Fruit fly (Drosophila melanogaster) whole organism, embryonic: ENCODE measurements around the gene CG10252.

Experiments
- Abd-B ChIP-seq: fragments of 200-800 bp; sonication (Bioruptor generic); optimal IDR thresholded peaks from 2 replicates; lab custom pipeline; 2018; ENCODE audit warnings: missing biosample characterization, mild to moderate bottlenecking, missing genetic modification characterization, moderate library complexity
- Bteb2 ChIP-seq: fragments of 200-800 bp; sonication (Bioruptor generic); optimal IDR thresholded peaks from 2 replicates; lab custom pipeline; 2016; ENCODE audit warnings: missing biosample characterization, missing genetic modification characterization
- CG11560 ChIP-seq: fragments of 200-800 bp; sonication (Bioruptor generic); IDR thresholded peaks from 3 replicates; pipeline ENCODE4 v1.3.6; 2022; ENCODE audit warnings: missing biosample characterization, missing genetic modification characterization
- CG12744 ChIP-seq: fragments of 200-800 bp; sonication (Bioruptor generic); optimal IDR thresholded peaks from 2 replicates; lab custom pipeline; 2016; ENCODE audit warnings: missing biosample characterization, missing genetic modification characterization
- CG12942 ChIP-seq: fragments of 200-800 bp; sonication (Bioruptor generic); optimal IDR thresholded peaks from 3 replicates; lab custom pipeline; 2016; ENCODE audit warnings: missing biosample characterization, missing genetic modification characterization
- CG14965 ChIP-seq: fragments of 200-800 bp; sonication (Bioruptor generic); optimal IDR thresholded peaks from 2 replicates; lab custom pipeline; 2016; ENCODE audit warnings: missing biosample characterization, missing genetic modification characterization, borderline replicate concordance
- CG15696 ChIP-seq: fragments of 200-800 bp; sonication (Bioruptor generic); optimal IDR thresholded peaks from 2 replicates; lab custom pipeline; 2019; ENCODE audit warnings: missing biosample characterization, mild to moderate bottlenecking, missing genetic modification characterization, moderate library complexity
- CG1603 ChIP-seq: fragments of 200-800 bp; sonication (Bioruptor generic); optimal IDR thresholded peaks from 2 replicates; lab custom pipeline; 2019; ENCODE audit warnings: missing biosample characterization, mild to moderate bottlenecking, missing genetic modification characterization, moderate library complexity
- CG16863 ChIP-seq: fragments of 200-800 bp; sonication (Bioruptor generic); optimal IDR thresholded peaks from 3 replicates; lab custom pipeline; 2016; ENCODE audit warnings: missing biosample characterization, missing genetic modification characterization
- CG17385 ChIP-seq: fragments of 200-800 bp; sonication (Bioruptor generic); optimal IDR thresholded peaks from 3 replicates; lab custom pipeline; 2018; ENCODE audit warnings: missing biosample characterization, mild to moderate bottlenecking, missing genetic modification characterization
- CG17612 ChIP-seq: fragments of 200-800 bp; sonication (Bioruptor generic); IDR thresholded peaks from 2 replicates; pipeline ENCODE4 v1.3.6; 2022; ENCODE audit warnings: missing biosample characterization, missing genetic modification characterization
- CG34224 ChIP-seq: fragments of 200-800 bp; sonication (Bioruptor generic); IDR thresholded peaks from 3 replicates; pipeline ENCODE4 v1.3.6; 2022; ENCODE audit warnings: missing biosample characterization, missing genetic modification characterization; ENCODE audit not compliant: partially characterized antibody
- CG42726 ChIP-seq: fragments of 200-800 bp; sonication (Bioruptor generic); IDR thresholded peaks from 2 replicates; pipeline ENCODE4 v1.3.6; 2022; ENCODE audit warnings: missing biosample characterization, missing genetic modification characterization; ENCODE audit not compliant: partially characterized antibody
- CG4820 ChIP-seq: fragments of 200-800 bp; sonication (Bioruptor generic); optimal IDR thresholded peaks from 3 replicates; lab custom pipeline; 2016; ENCODE audit warnings: missing biosample characterization, missing genetic modification characterization
- CG6791 ChIP-seq: fragments of 200-800 bp; sonication (Bioruptor generic); IDR thresholded peaks from 3 replicates; pipeline ENCODE4 v1.3.6; 2022; ENCODE audit warnings: missing biosample characterization, missing genetic modification characterization; ENCODE audit not compliant: partially characterized antibody
- CG7786 ChIP-seq: fragments of 200-800 bp; sonication (Bioruptor generic); optimal IDR thresholded peaks from 2 replicates; lab custom pipeline; 2016; ENCODE audit warnings: missing biosample characterization, missing genetic modification characterization
- CG9797 ChIP-seq: fragments of 200-800 bp; sonication (Bioruptor generic); optimal IDR thresholded peaks from 3 replicates; lab custom pipeline; 2018; ENCODE audit warnings: missing biosample characterization, mild to moderate bottlenecking, missing genetic modification characterization
- CG9817 ChIP-seq: fragments of 200-800 bp; sonication (Bioruptor generic); optimal IDR thresholded peaks from 2 replicates; lab custom pipeline; 2018; ENCODE audit warnings: missing biosample characterization, mild to moderate bottlenecking, missing genetic modification characterization, moderate library complexity
- CTCF ChIP-seq: fragments of 200-800 bp; sonication (Bioruptor generic); optimal IDR thresholded peaks from 2 replicates; lab custom pipeline; 2017; ENCODE audit warnings: missing biosample characterization, mild to moderate bottlenecking, missing genetic modification characterization, moderate library complexity
- CkIIα-i1 ChIP-seq: fragments of 200-800 bp; sonication (Bioruptor generic); IDR thresholded peaks from 2 replicates; pipeline ENCODE4 v1.3.6; 2022; ENCODE audit warnings: missing biosample characterization, missing genetic modification characterization
- D ChIP-seq, 2 experiments: fragments of 200-800 bp in 1 of 2; fragments of >200 bp in 1 of 2; sonication (Bioruptor generic) in 1 of 2; optimal IDR thresholded peaks; 2 replicates in 1 of 2; 3 replicates in 1 of 2; lab custom pipeline; 2017; ENCODE audit warnings: mild to moderate bottlenecking in 1 of 2, missing biosample characterization in 1 of 2, missing genetic modification characterization in 1 of 2, missing genetic modification reagents in 1 of 2
- Deaf1 ChIP-seq: fragments of 200-800 bp; optimal IDR thresholded peaks from 3 replicates; lab custom pipeline; 2019; ENCODE audit warnings: missing biosample characterization, mild to moderate bottlenecking, missing genetic modification characterization, moderate library complexity
- Elba2 ChIP-seq: fragments of 200-800 bp; sonication (Bioruptor generic); optimal IDR thresholded peaks from 3 replicates; lab custom pipeline; 2016; ENCODE audit warnings: missing biosample characterization, missing genetic modification characterization
- Gsc ChIP-seq: fragments of 200-800 bp; sonication (Bioruptor generic); IDR thresholded peaks from 2 replicates; pipeline ENCODE4 v1.3.6; 2022; ENCODE audit warnings: missing biosample characterization, missing genetic modification characterization
- Hey ChIP-seq: fragments of 200-800 bp; sonication (Bioruptor generic); optimal IDR thresholded peaks from 3 replicates; lab custom pipeline; 2018; ENCODE audit warnings: missing biosample characterization, mild to moderate bottlenecking, missing genetic modification characterization
- Lim3 ChIP-seq: fragments of 200-800 bp; sonication (Bioruptor generic); IDR thresholded peaks from 2 replicates; pipeline ENCODE4 v1.3.6; 2022; ENCODE audit warnings: missing biosample characterization, missing genetic modification characterization
- MBD-R2 ChIP-seq: fragments of 200-800 bp; sonication (Bioruptor generic); IDR thresholded peaks from 2 replicates; pipeline ENCODE4 v1.3.6; 2022; ENCODE audit warnings: missing biosample characterization, missing genetic modification characterization
- MESR4 ChIP-seq: fragments of 200-800 bp; sonication (Bioruptor generic); optimal IDR thresholded peaks from 2 replicates; lab custom pipeline; 2018; ENCODE audit warnings: missing biosample characterization, mild to moderate bottlenecking, missing genetic modification characterization, moderate library complexity
- Med ChIP-seq: fragments of 200-800 bp; sonication (Bioruptor generic); peaks from one replicate; lab custom pipeline; 2016; ENCODE audit warnings: missing biosample characterization, missing genetic modification characterization, mild to moderate bottlenecking, inconsistent platforms, moderate library complexity
- NC2α ChIP-seq: fragments of 200-800 bp; sonication (Bioruptor generic); optimal IDR thresholded peaks from 2 replicates; lab custom pipeline; 2016; ENCODE audit warnings: missing biosample characterization, missing genetic modification characterization
- NFAT ChIP-seq: fragments of 200-800 bp; sonication (Bioruptor generic); IDR thresholded peaks from 2 replicates; pipeline ENCODE4 v1.3.6; 2022; ENCODE audit warnings: missing biosample characterization, missing genetic modification characterization
- Oaz ChIP-seq: fragments of 200-800 bp; sonication (Bioruptor generic); IDR thresholded peaks from 2 replicates; pipeline ENCODE4 v1.3.6; 2022; ENCODE audit warnings: missing biosample characterization, missing genetic modification characterization
- Scr ChIP-seq: fragments of 200-800 bp; sonication (Bioruptor generic); IDR thresholded peaks from 2 replicates; pipeline ENCODE4 v1.3.6; 2022; ENCODE audit warnings: missing biosample characterization, missing genetic modification characterization; ENCODE audit not compliant: partially characterized antibody
- Ssrp ChIP-seq: fragments of 200-800 bp; sonication (Bioruptor generic); optimal IDR thresholded peaks from 2 replicates; lab custom pipeline; 2018; ENCODE audit warnings: missing biosample characterization, mild to moderate bottlenecking, missing genetic modification characterization, moderate library complexity
- Xbp1 ChIP-seq: fragments of 200-800 bp; sonication (Bioruptor generic); optimal IDR thresholded peaks from 3 replicates; lab custom pipeline; 2016; ENCODE audit warnings: missing biosample characterization, mild to moderate bottlenecking, missing genetic modification characterization
- btn ChIP-seq: fragments of 200-800 bp; sonication (Bioruptor generic); optimal IDR thresholded peaks from 2 replicates; lab custom pipeline; 2016; ENCODE audit warnings: missing biosample characterization, missing genetic modification characterization
- chif ChIP-seq, 2 experiments: fragments of 200-800 bp; sonication (Bioruptor generic); optimal IDR thresholded peaks; 3 replicates each; lab custom pipeline; 2016; ENCODE audit warnings: missing biosample characterization in 2 of 2, missing genetic modification characterization in 2 of 2
- dati ChIP-seq: fragments of 200-800 bp; sonication (Bioruptor generic); IDR thresholded peaks from 2 replicates; pipeline ENCODE4 v1.3.6; 2022; ENCODE audit warnings: missing biosample characterization, missing genetic modification characterization
- disco-r ChIP-seq: fragments of 200-800 bp; sonication (Bioruptor generic); optimal IDR thresholded peaks from 2 replicates; lab custom pipeline; 2016; ENCODE audit warnings: missing biosample characterization, missing genetic modification characterization
- gcm ChIP-seq: fragments of 200-800 bp; sonication (Bioruptor generic); optimal IDR thresholded peaks from 2 replicates; lab custom pipeline; 2019; ENCODE audit warnings: missing biosample characterization, mild to moderate bottlenecking, missing genetic modification characterization, moderate library complexity
- gt ChIP-seq: fragments of 200-800 bp; sonication (Bioruptor generic); IDR thresholded peaks from 2 replicates; pipeline ENCODE4 v1.3.6; 2022; ENCODE audit warnings: missing biosample characterization, missing genetic modification characterization
- jing ChIP-seq: fragments of 200-800 bp; sonication (Bioruptor generic); optimal IDR thresholded peaks from 2 replicates; lab custom pipeline; 2018; ENCODE audit warnings: missing biosample characterization, mild to moderate bottlenecking, missing genetic modification characterization
- klu ChIP-seq: fragments of 200-800 bp; sonication (Bioruptor generic); IDR thresholded peaks from 2 replicates; pipeline ENCODE4 v1.3.6; 2022; ENCODE audit warnings: missing biosample characterization, missing genetic modification characterization
- lov ChIP-seq, 2 experiments: fragments of 200-800 bp in 1 of 2; fragments of >200 bp in 1 of 2; sonication (Bioruptor generic) in 1 of 2; IDR thresholded peaks in 1 of 2; optimal IDR thresholded peaks in 1 of 2; 2 replicates in 1 of 2; 3 replicates in 1 of 2; pipeline versions ENCODE4 v1.3.6 to Lab custom; 2017 to 2022; ENCODE audit warnings: missing biosample characterization in 1 of 2, missing genetic modification characterization in 1 of 2
- pho ChIP-seq: fragments of 200-800 bp; sonication (Bioruptor generic); optimal IDR thresholded peaks from 2 replicates; lab custom pipeline; 2016; ENCODE audit warnings: missing biosample characterization, missing genetic modification characterization
- sens ChIP-seq: fragments of 200-800 bp; sonication (Bioruptor generic); peaks from one replicate; lab custom pipeline; 2016; ENCODE audit warnings: missing biosample characterization, missing genetic modification characterization
- sob ChIP-seq: fragments of 200-800 bp; sonication (Bioruptor generic); IDR thresholded peaks from 2 replicates; pipeline ENCODE4 v1.3.6; 2022; ENCODE audit warnings: missing biosample characterization, missing genetic modification characterization
- tx ChIP-seq: fragments of 200-800 bp; sonication (Bioruptor generic); optimal IDR thresholded peaks from 2 replicates; lab custom pipeline; 2016; ENCODE audit warnings: missing biosample characterization, missing genetic modification characterization
- zen2 ChIP-seq: fragments of 200-800 bp; sonication (Bioruptor generic); IDR thresholded peaks from 3 replicates; pipeline ENCODE4 v1.3.6; 2022; ENCODE audit warnings: missing biosample characterization, missing genetic modification characterization; ENCODE audit not compliant: partially characterized antibody

The CG10252 gene

dm6 chr3R:23722680-23723372 is 26.8 kb upstream of the CG10252 start, which contains the start of gene CG10365 (continued):
- TF ChIP-seq D (optimal IDR thresholded peaks at IDR 0.05; lab: Kevin White, UChicago) (no peak), D (GFP tag; optimal IDR thresholded peaks at IDR 0.05; lab: Kevin White, UChicago) (peak; percentile 42), sob (GFP tag; lab: Robert Waterston, UW) (peak; percentile 80), jing (GFP tag; lab: Kevin White, UChicago) (no peak), CG9817 (tag; lab: Kevin White, UChicago) (peak; percentile 80), MBD-R2 (GFP tag; lab: Robert Waterston, UW) (peak; percentile 35; the same call in 1 of the 2 replicates), Xbp1 (GFP tag; lab: Kevin White, UChicago) (peak; percentile 77), Hey (tag; lab: Kevin White, UChicago) (no peak), gt (GFP tag; lab: Robert Waterston, UW) (no peak), CG12942 (GFP tag; lab: Kevin White, UChicago) (peak; percentile 68), CG4820 (peak; percentile 49), klu (GFP tag; lab: Robert Waterston, UW) (peak; percentile 75), Abd-B (peak; percentile 43), lov (optimal IDR thresholded peaks at IDR 0.05; lab: Kevin White, UChicago) (no peak), lov (GFP tag; IDR thresholded peaks at IDR 0.05; lab: Robert Waterston, UW) (no peak), CG6791 (GFP tag; lab: Robert Waterston, UW) (no peak), CG16863 (GFP tag; lab: Kevin White, UChicago) (no peak), Oaz (GFP tag; lab: Robert Waterston, UW) (peak; percentile 67), CG42726 (no peak), CkIIα-i1 (GFP tag; lab: Robert Waterston, UW) (no peak), CG17612 (GFP tag; lab: Robert Waterston, UW) (peak; percentile 72), CG7786 (GFP tag; lab: Kevin White, UChicago) (no peak), CG1603 (tag; lab: Kevin White, UChicago) (peak; percentile 46), Scr (GFP tag; lab: Robert Waterston, UW) (no peak), btn (no peak), Med (GFP tag; lab: Kevin White, UChicago) (peak; percentile 76), pho (GFP tag; lab: Kevin White, UChicago) (no peak), NC2α (GFP tag; lab: Kevin White, UChicago) (no peak), MESR4 (GFP tag; lab: Kevin White, UChicago) (no peak), Deaf1 (tag; lab: Kevin White, UChicago) (peak; percentile 40), CG9797 (GFP tag; lab: Kevin White, UChicago) (no peak), tx (GFP tag; lab: Kevin White, UChicago) (no peak), CTCF (GFP tag; lab: Kevin White, UChicago) (no peak), Lim3 (no peak), CG11560 (peak; percentile 51; the same call in 2 of the 3 replicates), CG17385 (peak; percentile 84), disco-r (GFP tag; lab: Kevin White, UChicago) (no peak), dati (GFP tag; lab: Robert Waterston, UW) (peak; percentile 38; the same call in 1 of the 2 replicates), chif (GFP tag; optimal IDR thresholded peaks at IDR 0.05; lab: Kevin White, UChicago) (peak in 1 of 2 experiments; percentile 14), zen2 (GFP tag; lab: Robert Waterston, UW) (no peak), Ssrp (peak; percentile 81), Gsc (no peak), CG34224 (no peak), gcm (GFP tag; lab: Kevin White, UChicago) (peak; percentile 91), NFAT (GFP tag; lab: Robert Waterston, UW) (peak; percentile 50; the same call in 1 of the 2 replicates), Elba2 (GFP tag; lab: Kevin White, UChicago) (no peak), sens (peak; percentile 57), CG12744 (GFP tag; lab: Kevin White, UChicago) (no peak), CG14965 (GFP tag; lab: Kevin White, UChicago) (no peak), Bteb2 (GFP tag; lab: Kevin White, UChicago) (no peak), CG15696 (peak; percentile 40)
